Fruit fly (Drosophila melanogaster) whole organism, embryonic: ENCODE measurements around the gene CG13056.

Source experiments
- Ada2b ChIP-seq: fragments of 200-800 bp; sonication (Bioruptor generic); IDR thresholded peaks from 2 replicates; pipeline ENCODE4 v1.3.6; 2022; ENCODE audit warnings: missing biosample characterization, missing genetic modification characterization
- Atf3 ChIP-seq: fragments of 200-800 bp; sonication (Bioruptor generic); optimal IDR thresholded peaks from 3 replicates; lab custom pipeline; 2016; ENCODE audit warnings: missing biosample characterization, missing genetic modification characterization
- B-H1 ChIP-seq: fragments of 200-800 bp; sonication (Bioruptor generic); IDR thresholded peaks from 3 replicates; pipeline ENCODE4 v1.3.6; 2022; ENCODE audit warnings: missing biosample characterization, missing genetic modification characterization
- CG10267 ChIP-seq: fragments of 200-800 bp; sonication (Bioruptor generic); optimal IDR thresholded peaks from 2 replicates; lab custom pipeline; 2018; ENCODE audit warnings: missing biosample characterization, mild to moderate bottlenecking, missing genetic modification characterization, moderate library complexity
- CG12155 ChIP-seq: fragments of 200-800 bp; sonication (Bioruptor generic); optimal IDR thresholded peaks from 3 replicates; lab custom pipeline; 2016; ENCODE audit warnings: missing biosample characterization, missing genetic modification characterization
- CG13296 ChIP-seq: fragments of 200-800 bp; sonication (Bioruptor generic); optimal IDR thresholded peaks from 3 replicates; lab custom pipeline; 2018; ENCODE audit warnings: missing biosample characterization, mild to moderate bottlenecking, missing genetic modification characterization
- CG14014 ChIP-seq: fragments of 200-800 bp; sonication (Bioruptor generic); IDR thresholded peaks from 2 replicates; pipeline ENCODE4 v1.3.6; 2022; ENCODE audit warnings: missing biosample characterization, missing genetic modification characterization
- CG17568 ChIP-seq: fragments of 200-800 bp; sonication (Bioruptor generic); optimal IDR thresholded peaks from 2 replicates; lab custom pipeline; 2018; ENCODE audit warnings: missing biosample characterization, mild to moderate bottlenecking, missing genetic modification characterization, moderate library complexity
- CG18011 ChIP-seq: fragments of 200-800 bp; sonication (Bioruptor generic); optimal IDR thresholded peaks from 2 replicates; lab custom pipeline; 2017; ENCODE audit warnings: missing biosample characterization, missing genetic modification characterization, mild to moderate bottlenecking, moderate library complexity, missing genotype
- CG18476 ChIP-seq: fragments of 200-800 bp; sonication (Bioruptor generic); optimal IDR thresholded peaks from 2 replicates; lab custom pipeline; 2016; ENCODE audit warnings: missing biosample characterization, mild to moderate bottlenecking, missing genetic modification characterization
- CG32772 ChIP-seq: fragments of 200-800 bp; sonication (Bioruptor generic); IDR thresholded peaks from 2 replicates; pipeline ENCODE4 v1.3.6; 2022; ENCODE audit warnings: missing biosample characterization, missing genetic modification characterization
- CG3407 ChIP-seq: fragments of 200-800 bp; sonication (Bioruptor generic); optimal IDR thresholded peaks from 2 replicates; lab custom pipeline; 2018; ENCODE audit warnings: missing biosample characterization, mild to moderate bottlenecking, missing genetic modification characterization
- CG4328 ChIP-seq: fragments of 200-800 bp; sonication (Bioruptor generic); optimal IDR thresholded peaks from 3 replicates; lab custom pipeline; 2017; ENCODE audit warnings: missing biosample characterization, missing genetic modification reagents, missing genetic modification characterization
- CG4707 ChIP-seq: fragments of 200-800 bp; sonication (Bioruptor generic); optimal IDR thresholded peaks from 2 replicates; lab custom pipeline; 2018; ENCODE audit warnings: missing biosample characterization, mild to moderate bottlenecking, missing genetic modification characterization, moderate library complexity
- CG4820 ChIP-seq: fragments of 200-800 bp; sonication (Bioruptor generic); optimal IDR thresholded peaks from 3 replicates; lab custom pipeline; 2016; ENCODE audit warnings: missing biosample characterization, missing genetic modification characterization
- CG6175 ChIP-seq: fragments of 200-800 bp; sonication (Bioruptor generic); IDR thresholded peaks from 3 replicates; pipeline ENCODE4 v1.3.6; 2022; ENCODE audit warnings: missing biosample characterization, missing genetic modification characterization
- CG6272 ChIP-seq: fragments of 200-800 bp; sonication (Bioruptor generic); IDR thresholded peaks from 2 replicates; pipeline ENCODE4 v1.3.6; 2022; ENCODE audit warnings: missing biosample characterization, missing genetic modification characterization
- CG6765 ChIP-seq: fragments of 200-800 bp; sonication (Bioruptor generic); optimal IDR thresholded peaks from 3 replicates; lab custom pipeline; 2017; ENCODE audit warnings: missing biosample characterization, mild to moderate bottlenecking, missing genetic modification characterization
- CG6854 ChIP-seq: fragments of 200-800 bp; sonication (Bioruptor generic); optimal IDR thresholded peaks from 3 replicates; lab custom pipeline; 2017; ENCODE audit warnings: missing biosample characterization, mild to moderate bottlenecking, missing genetic modification characterization
- CG7372 ChIP-seq: fragments of 200-800 bp; sonication (Bioruptor generic); IDR thresholded peaks from 2 replicates; pipeline ENCODE4 v1.3.6; 2022; ENCODE audit warnings: missing biosample characterization, missing genetic modification characterization
- CG8359 ChIP-seq: fragments of 200-800 bp; sonication (Bioruptor generic); optimal IDR thresholded peaks from 2 replicates; lab custom pipeline; 2017; ENCODE audit warnings: missing biosample characterization, mild to moderate bottlenecking, missing genetic modification characterization, borderline replicate concordance
- Camta ChIP-seq: fragments of 200-800 bp; sonication (Bioruptor generic); optimal IDR thresholded peaks from 2 replicates; lab custom pipeline; 2016; ENCODE audit warnings: missing biosample characterization, missing genetic modification characterization
- Chrac-16 ChIP-seq: fragments of 200-800 bp; sonication (Bioruptor generic); optimal IDR thresholded peaks from 3 replicates; lab custom pipeline; 2016; ENCODE audit warnings: missing biosample characterization, missing genetic modification characterization
- CkIIα-i1 ChIP-seq: fragments of 200-800 bp; sonication (Bioruptor generic); IDR thresholded peaks from 2 replicates; pipeline ENCODE4 v1.3.6; 2022; ENCODE audit warnings: missing biosample characterization, missing genetic modification characterization
- CoRest ChIP-seq: fragments of 200-800 bp; sonication (Bioruptor generic); optimal IDR thresholded peaks from 3 replicates; lab custom pipeline; 2018; ENCODE audit warnings: missing biosample characterization, mild to moderate bottlenecking, missing genetic modification characterization, moderate library complexity
- Eip74EF ChIP-seq, 2 experiments: fragments of 200-800 bp in 1 of 2; fragments of >200 bp in 1 of 2; sonication (Bioruptor generic) in 1 of 2; optimal IDR thresholded peaks; 2 replicates each; lab custom pipeline; 2017 to 2019; ENCODE audit warnings: missing biosample characterization in 2 of 2, missing genetic modification characterization in 2 of 2, mild to moderate bottlenecking in 1 of 2, moderate library complexity in 1 of 2
- HHEX ChIP-seq: fragments of 200-800 bp; sonication (Bioruptor generic); optimal IDR thresholded peaks from 3 replicates; lab custom pipeline; 2017; ENCODE audit warnings: missing biosample characterization, mild to moderate bottlenecking, missing genetic modification characterization, missing genetic modification reagents
- Hr51 ChIP-seq, 2 experiments: fragments of 200-800 bp; sonication (Bioruptor generic); optimal IDR thresholded peaks; 2 replicates in 1 of 2; 3 replicates in 1 of 2; lab custom pipeline; 2016 to 2018; ENCODE audit warnings: missing biosample characterization in 2 of 2, missing genetic modification characterization in 2 of 2, mild to moderate bottlenecking in 1 of 2, moderate library complexity in 1 of 2
- Lim3 ChIP-seq: fragments of 200-800 bp; sonication (Bioruptor generic); IDR thresholded peaks from 2 replicates; pipeline ENCODE4 v1.3.6; 2022; ENCODE audit warnings: missing biosample characterization, missing genetic modification characterization
- NC2β ChIP-seq: fragments of 200-800 bp; sonication (Bioruptor generic); optimal IDR thresholded peaks from 2 replicates; lab custom pipeline; 2016; ENCODE audit warnings: missing biosample characterization, missing genetic modification characterization
- Nf-YA ChIP-seq: fragments of 200-800 bp; sonication (Bioruptor generic); IDR thresholded peaks from 2 replicates; pipeline ENCODE4 v1.3.6; 2022; ENCODE audit warnings: missing biosample characterization, missing genetic modification characterization
- Pdp1 ChIP-seq, 2 experiments: fragments of 200-800 bp; sonication (Bioruptor generic); optimal IDR thresholded peaks; 3 replicates each; lab custom pipeline; 2016; ENCODE audit warnings: missing biosample characterization in 2 of 2, missing genetic modification characterization in 2 of 2, mild to moderate bottlenecking in 1 of 2, moderate library complexity in 1 of 2
- Poxn ChIP-seq: fragments of 200-800 bp; sonication (Bioruptor generic); IDR thresholded peaks from 2 replicates; pipeline ENCODE4 v1.3.6; 2022; ENCODE audit warnings: missing biosample characterization, missing genetic modification characterization
- Sox102F ChIP-seq: fragments of 200-800 bp; sonication (Bioruptor generic); optimal IDR thresholded peaks from 2 replicates; lab custom pipeline; 2018; ENCODE audit warnings: missing biosample characterization, mild to moderate bottlenecking, missing genetic modification characterization, moderate library complexity
- amos ChIP-seq: fragments of 200-800 bp; sonication (Bioruptor generic); IDR thresholded peaks from 2 replicates; pipeline ENCODE4 v1.3.6; 2022; ENCODE audit warnings: missing biosample characterization, missing genetic modification characterization; ENCODE audit not compliant: partially characterized antibody
- ap ChIP-seq: fragments of 200-800 bp; sonication (Bioruptor generic); IDR thresholded peaks from 2 replicates; pipeline ENCODE4 v1.3.6; 2022; ENCODE audit warnings: missing biosample characterization, missing genetic modification characterization
- ara ChIP-seq: fragments of 200-800 bp; sonication (Bioruptor generic); IDR thresholded peaks from 2 replicates; pipeline ENCODE4 v1.3.6; 2022; ENCODE audit warnings: missing biosample characterization, missing genetic modification characterization
- bowl ChIP-seq: fragments of 200-800 bp; sonication (Bioruptor generic); IDR thresholded peaks from 2 replicates; pipeline ENCODE4 v1.3.6; 2022; ENCODE audit warnings: missing biosample characterization, missing genetic modification characterization
- danr ChIP-seq: fragments of 200-800 bp; sonication (Bioruptor generic); IDR thresholded peaks from 2 replicates; pipeline ENCODE4 v1.3.6; 2022; ENCODE audit warnings: missing biosample characterization, missing genetic modification characterization
- dm ChIP-seq: fragments of 200-800 bp; sonication (Bioruptor generic); optimal IDR thresholded peaks from 3 replicates; lab custom pipeline; 2016; ENCODE audit warnings: missing biosample characterization, missing genetic modification characterization
- esg ChIP-seq: fragments of 200-800 bp; sonication (Bioruptor generic); conservative IDR thresholded peaks from 2 replicates; pipeline ENCODE4 v1.3.6; 2022; ENCODE audit warnings: missing biosample characterization, missing genetic modification characterization
- eve ChIP-seq, 2 experiments: fragments of >200 bp; optimal IDR thresholded peaks; 2 replicates each; lab custom pipeline; 2017; ENCODE audit warnings: missing biosample characterization in 2 of 2, missing genetic modification characterization in 2 of 2
- gt ChIP-seq: fragments of 200-800 bp; sonication (Bioruptor generic); IDR thresholded peaks from 2 replicates; pipeline ENCODE4 v1.3.6; 2022; ENCODE audit warnings: missing biosample characterization, missing genetic modification characterization
- hkb ChIP-seq, 2 experiments: fragments of 200-800 bp in 1 of 2; fragments of >200 bp in 1 of 2; sonication (Bioruptor generic) in 1 of 2; IDR thresholded peaks in 1 of 2; optimal IDR thresholded peaks in 1 of 2; 2 replicates each; pipeline versions ENCODE4 v1.3.6 to Lab custom; 2017 to 2022; ENCODE audit warnings: missing biosample characterization in 1 of 2, missing genetic modification characterization in 1 of 2
- onecut ChIP-seq: fragments of 200-800 bp; sonication (Bioruptor generic); IDR thresholded peaks from 2 replicates; pipeline ENCODE4 v1.3.6; 2022; ENCODE audit warnings: missing biosample characterization, missing genetic modification characterization
- prd ChIP-seq, 3 experiments: fragments of >200 bp in 2 of 3; fragments of 200-800 bp in 1 of 3; sonication (Bioruptor generic) in 1 of 3; optimal IDR thresholded peaks in 2 of 3; IDR thresholded peaks in 1 of 3; 2 replicates in 2 of 3; 3 replicates in 1 of 3; pipeline versions ENCODE4 v1.3.6 to Lab custom; 2017 to 2022; ENCODE audit warnings: missing biosample characterization in 1 of 3, missing genetic modification characterization in 1 of 3
- row ChIP-seq: fragments of 200-800 bp; sonication (Bioruptor generic); IDR thresholded peaks from 3 replicates; pipeline ENCODE4 v1.3.6; 2022; ENCODE audit warnings: missing biosample characterization, missing genetic modification characterization
- vvl ChIP-seq: fragments of 200-800 bp; sonication (Bioruptor generic); IDR thresholded peaks from 2 replicates; pipeline ENCODE4 v1.3.6; 2022; ENCODE audit warnings: missing biosample characterization, missing genetic modification characterization
- wor ChIP-seq: fragments of 200-800 bp; sonication (Bioruptor generic); IDR thresholded peaks from 2 replicates; pipeline ENCODE4 v1.3.6; 2022; ENCODE audit warnings: missing biosample characterization, missing genetic modification characterization
- z ChIP-seq: fragments of 200-800 bp; sonication (Bioruptor generic); IDR thresholded peaks from 3 replicates; pipeline ENCODE4 v1.3.6; 2022; ENCODE audit warnings: missing biosample characterization, missing genetic modification characterization

CG13056 gene

DNA sequence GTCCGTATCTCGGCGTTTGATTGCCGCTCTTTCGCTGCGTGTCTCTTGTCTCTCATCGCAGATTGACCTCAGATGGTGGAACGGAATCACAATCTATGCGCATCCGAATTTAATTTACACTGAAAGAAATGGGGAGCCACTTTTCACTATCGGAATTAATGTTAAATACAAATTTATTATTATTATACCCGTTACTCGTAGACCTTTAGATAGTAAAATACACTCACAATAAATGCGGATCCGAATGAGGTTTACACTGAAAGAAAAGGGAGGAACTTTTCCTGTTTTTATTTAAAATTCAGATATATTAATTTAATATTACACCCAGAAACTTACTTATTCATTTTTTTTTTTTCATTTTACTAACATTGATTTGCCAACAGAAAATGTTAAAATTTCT is 44.0 kb upstream of the CG13056 start (continued):
- TF ChIP-seq Poxn (GFP tag; lab: Robert Waterston, UW) (no peak), CG4328 (GFP tag; lab: Kevin White, UChicago) (no peak), CG7372 (no peak), Atf3 (no peak), onecut (0 out of 2 replicates have a peak, but pooled peaks have one; percentile 7), gt (GFP tag; lab: Robert Waterston, UW) (no peak), CG18011 (GFP tag; lab: Kevin White, UChicago) (no peak), CG6175 (GFP tag; lab: Robert Waterston, UW) (no peak), CG12155 (GFP tag; lab: Kevin White, UChicago) (peak; percentile 3), CG6854 (GFP tag; lab: Kevin White, UChicago) (no peak), ap (peak; percentile 65), CG4820 (GFP tag; lab: Kevin White, UChicago) (no peak), eve (GFP tag; optimal IDR thresholded peaks at IDR 0.05; lab: Kevin White, UChicago) (no peak), Sox102F (GFP tag; lab: Kevin White, UChicago) (peak; percentile 31), danr (no peak), CG14014 (no peak), wor (no peak), CG6765 (no peak), CoRest (tag; lab: Kevin White, UChicago) (peak; percentile 20), CG13296 (peak; percentile 39), bowl (GFP tag; lab: Robert Waterston, UW) (no peak), Nf-YA (GFP tag; lab: Robert Waterston, UW) (0 out of 2 replicates have a peak, but pooled peaks have one; percentile 20), CG4707 (GFP tag; lab: Kevin White, UChicago) (no peak), z (GFP tag; lab: Robert Waterston, UW) (no peak), prd (optimal IDR thresholded peaks at IDR 0.05; lab: Kevin White, UChicago) (no peak), prd (GFP tag; IDR thresholded peaks at IDR 0.05; lab: Robert Waterston, UW) (peak; percentile 38; the same call in 1 of the 3 replicates), CG6272 (GFP tag; lab: Robert Waterston, UW) (no peak), dm (no peak), CG3407 (GFP tag; lab: Kevin White, UChicago) (no peak), hkb (optimal IDR thresholded peaks at IDR 0.05; lab: Kevin White, UChicago) (no peak), hkb (GFP tag; IDR thresholded peaks at IDR 0.05; lab: Robert Waterston, UW) (peak; percentile 66), CkIIα-i1 (GFP tag; lab: Robert Waterston, UW) (no peak), esg (GFP tag; lab: Robert Waterston, UW) (peak; percentile 64; the same call in 1 of the 2 replicates), Camta (GFP tag; lab: Kevin White, UChicago) (no peak), ara (GFP tag; lab: Robert Waterston, UW) (no peak), HHEX (no peak), Ada2b (GFP tag; lab: Robert Waterston, UW) (peak; percentile 58; the same call in 1 of the 2 replicates), CG18476 (GFP tag; lab: Kevin White, UChicago) (no peak), CG10267 (tag; lab: Kevin White, UChicago) (no peak), row (GFP tag; lab: Robert Waterston, UW) (peak; percentile 34; the same call in 1 of the 3 replicates), CG8359 (GFP tag; lab: Kevin White, UChicago) (no peak), CG17568 (GFP tag; lab: Kevin White, UChicago) (no peak), B-H1 (GFP tag; lab: Robert Waterston, UW) (0 out of 3 replicates have a peak, but pooled peaks have one; percentile 16), Eip74EF (GFP tag; optimal IDR thresholded peaks at IDR 0.05; lab: Kevin White, UChicago) (no peak), Chrac-16 (GFP tag; lab: Kevin White, UChicago) (peak; percentile 9), amos (GFP tag; lab: Robert Waterston, UW) (no peak), vvl (peak; percentile 40; the same call in 1 of the 2 replicates), Pdp1 (GFP tag; optimal IDR thresholded peaks at IDR 0.05; lab: Kevin White, UChicago) (no peak), Lim3 (GFP tag; lab: Robert Waterston, UW) (no peak), CG32772 (GFP tag; lab: Robert Waterston, UW) (0 out of 2 replicates have a peak, but pooled peaks have one; percentile 25), Hr51 (GFP tag; optimal IDR thresholded peaks at IDR 0.05; lab: Kevin White, UChicago) (peak in 1 of 2 experiments; percentile 69), NC2β (GFP tag; lab: Kevin White, UChicago) (no peak)
